Worm (Caenorhabditis elegans) whole organism, young adult: ENCODE data around the gene sdz-1.

ENCODE experiments used
- F33H1.4 ChIP-seq: fragments of 200-800 bp; sonication (Bioruptor generic); IDR thresholded peaks from 2 replicates; pipeline ENCODE4 v1.3.6; 2022; ENCODE audit warnings: missing genetic modification reagents, missing genetic modification characterization, missing compliant biosample characterization
- ama-1 ChIP-seq, 3 experiments: fragments of 150-350 bp in 1 of 3; sonication (generic microtip) in 2 of 3; optimal IDR thresholded peaks; 2 replicates each; lab custom pipeline; 2014 to 2018; ENCODE audit warnings: missing biosample characterization in 2 of 3, missing genetic modification characterization in 2 of 3, missing genetic modification reagents in 2 of 3
- athp-1 ChIP-seq: sonication (generic microtip); optimal IDR thresholded peaks from 2 replicates; lab custom pipeline; 2017; ENCODE audit warnings: mild to moderate bottlenecking, missing genetic modification characterization, missing compliant biosample characterization
- attf-3 ChIP-seq: fragments of 200-800 bp; sonication (Bioruptor generic); conservative IDR thresholded peaks from 2 replicates; pipeline ENCODE4 v1.3.6; 2022; ENCODE audit warnings: missing genetic modification reagents, missing genetic modification characterization, missing compliant biosample characterization
- dpl-1 ChIP-seq: fragments of 150-350 bp; optimal IDR thresholded peaks from 2 replicates; lab custom pipeline; 2014; ENCODE audit warnings: missing biosample characterization, missing genetic modification reagents, missing genetic modification characterization
- him-1 ChIP-seq: sonication (generic microtip); optimal IDR thresholded peaks from 2 replicates; lab custom pipeline; 2016; ENCODE audit warnings: missing genotype, missing genetic modification reagents, missing genetic modification characterization, missing compliant biosample characterization
- lin-40 ChIP-seq: sonication (generic microtip); optimal IDR thresholded peaks from 2 replicates; lab custom pipeline; 2016; ENCODE audit warnings: missing genetic modification characterization, mild to moderate bottlenecking, missing compliant biosample characterization, missing genotype, missing genetic modification reagents
- nhr-120 ChIP-seq: fragments of 200-800 bp; sonication (Bioruptor generic); IDR thresholded peaks from 2 replicates; pipeline ENCODE4 v1.3.6; 2022; ENCODE audit warnings: missing genetic modification characterization, missing compliant biosample characterization
- nhr-90 ChIP-seq: sonication (generic microtip); optimal IDR thresholded peaks from 2 replicates; lab custom pipeline; 2016; ENCODE audit warnings: missing genotype, mild to moderate bottlenecking, missing genetic modification characterization, missing compliant biosample characterization
- snpc-4 ChIP-seq, 5 experiments: fragments of 150-350 bp in 1 of 5; sonication (generic microtip) in 4 of 5; optimal IDR thresholded peaks; 2 replicates each; lab custom pipeline; 2014 to 2018; ENCODE audit warnings: missing genetic modification characterization in 5 of 5, missing biosample characterization in 3 of 5, antibody characterized with exemption in 2 of 5, mild to moderate bottlenecking in 2 of 5, missing compliant biosample characterization in 2 of 5, missing genotype in 2 of 5, moderate library complexity in 2 of 5, missing genetic modification reagents in 1 of 5
- ztf-25 ChIP-seq: fragments of 200-800 bp; sonication (Bioruptor generic); IDR thresholded peaks from 2 replicates; pipeline ENCODE4 v1.3.6; 2022; ENCODE audit warnings: missing genetic modification reagents, missing genetic modification characterization, missing compliant biosample characterization

ce11 chrIII:8749487-8749886 lies 49.3 kb upstream of the sdz-1 start, which contains the start of gene sma-2:
- TF ChIP-seq F33H1.4 (GFP tag; lab: Robert Waterston, UW) = no peak
- no peak for TF ChIP-seq athp-1 (tag; lab: Kevin White, UChicago)
- TF ChIP-seq snpc-4 (GFP tag; optimal IDR thresholded peaks at IDR 0.05; lab: Kevin White, UChicago) = no peak
- peak in 1 of 4 experiments; percentile 30 for TF ChIP-seq snpc-4 (tag; optimal IDR thresholded peaks at IDR 0.05; lab: Kevin White, UChicago)
- peak; percentile 64 for TF ChIP-seq lin-40
- no peak for TF ChIP-seq ztf-25 (GFP tag; lab: Robert Waterston, UW)
- peak; percentile 7 for TF ChIP-seq nhr-90
- no peak for TF ChIP-seq attf-3 (GFP tag; lab: Robert Waterston, UW)
- no peak for TF ChIP-seq dpl-1 (GFP tag; lab: Kevin White, UChicago)
- no peak for TF ChIP-seq ama-1 (optimal IDR thresholded peaks at IDR 0.05; lab: Kevin White, UChicago)
- no peak for TF ChIP-seq ama-1 (GFP tag; optimal IDR thresholded peaks at IDR 0.05; lab: Kevin White, UChicago)
- no peak for TF ChIP-seq him-1
- TF ChIP-seq nhr-120 (GFP tag; lab: Robert Waterston, UW) = no peak
